Worm (Caenorhabditis elegans): Measurements from ENCODE around the gene F21D9.3.

- TF ChIP-seq sox-4 (tag; optimal IDR thresholded peaks at IDR 0.05) (no peak), lin-13 (GFP tag; optimal IDR thresholded peaks at IDR 0.05) (no peak), ceh-90 (tag; optimal IDR thresholded peaks at IDR 0.05) (no peak), zip-4 (GFP tag; optimal IDR thresholded peaks at IDR 0.05) (no peak), nhr-11 (tag; optimal IDR thresholded peaks at IDR 0.05) (no peak), egl-13 (tag; optimal IDR thresholded peaks at IDR 0.05) (no peak), hpl-2 (GFP tag; optimal IDR thresholded peaks at IDR 0.05) (no peak), blmp-1 (tag; optimal IDR thresholded peaks at IDR 0.05) (no peak)
These were observed 35.5 kb upstream of the F21D9.3 start, which contains the start of gene F55C9.5 for ce11 chrV:19293025-19293424.

All from whole organism, L1 larva.